Worm (Caenorhabditis elegans) whole organism, midembryonic: ENCODE measurements around the gene F54F2.7.

Source experiments
- T22C8.4 ChIP-seq: fragments of 200-800 bp; sonication (Bioruptor generic); IDR thresholded peaks from 2 replicates; pipeline ENCODE4 v1.3.6; 2022; ENCODE audit warnings: missing genetic modification characterization, missing compliant biosample characterization
- cog-1 ChIP-seq: sonication (generic microtip); optimal IDR thresholded peaks from 2 replicates; lab custom pipeline; 2016; ENCODE audit warnings: missing genetic modification characterization, missing compliant biosample characterization
- flt-1 ChIP-seq: fragments of 200-800 bp; sonication (Bioruptor generic); IDR thresholded peaks from 2 replicates; pipeline ENCODE4 v1.3.6; 2022; ENCODE audit warnings: missing genetic modification characterization, missing compliant biosample characterization
- klf-2 ChIP-seq: fragments of 200-800 bp; sonication (Bioruptor generic); conservative IDR thresholded peaks from 2 replicates; pipeline ENCODE4 v1.3.6; 2022; ENCODE audit warnings: missing genetic modification reagents, missing genetic modification characterization, missing compliant biosample characterization
- med-1 ChIP-seq: sonication (generic microtip); optimal IDR thresholded peaks from 2 replicates; lab custom pipeline; 2017; ENCODE audit warnings: missing genetic modification characterization, mild to moderate bottlenecking, missing compliant biosample characterization, antibody characterized with exemption, missing genetic modification reagents; ENCODE audit not compliant: insufficient read depth
- ref-1 ChIP-seq: fragments of 200-800 bp; sonication (Bioruptor generic); conservative IDR thresholded peaks from 2 replicates; pipeline ENCODE4 v1.3.6; 2022; ENCODE audit warnings: missing genetic modification reagents, missing genetic modification characterization, missing compliant biosample characterization
- tab-1 ChIP-seq: fragments of 200-800 bp; sonication (Bioruptor generic); IDR thresholded peaks from 2 replicates; pipeline ENCODE4 v1.3.6; 2022; ENCODE audit warnings: missing genetic modification characterization, missing compliant biosample characterization
- ztf-23 ChIP-seq: fragments of 200-800 bp; sonication (Bioruptor generic); IDR thresholded peaks from 2 replicates; pipeline ENCODE4 v1.3.6; 2022; ENCODE audit warnings: missing genetic modification reagents, missing genetic modification characterization, missing compliant biosample characterization
- ztf-29 ChIP-seq: fragments of 200-800 bp; sonication (Bioruptor generic); IDR thresholded peaks from 2 replicates; pipeline ENCODE4 v1.3.6; 2022; ENCODE audit warnings: missing genetic modification reagents, missing genetic modification characterization, missing compliant biosample characterization

Gene F54F2.7

ce11 chrIII:8772428-8773027 lies 34.6 kb downstream of the F54F2.7 start:
- TF ChIP-seq ztf-29 (GFP tag; lab: Robert Waterston, UW) (no peak), klf-2 (GFP tag; lab: Robert Waterston, UW) (no peak), tab-1 (GFP tag; lab: Robert Waterston, UW) (no peak), ztf-23 (GFP tag; lab: Robert Waterston, UW) (no peak), flt-1 (GFP tag; lab: Robert Waterston, UW) (no peak), med-1 (GFP tag; lab: Kevin White, UChicago) (no peak), ref-1 (GFP tag; lab: Robert Waterston, UW) (no peak), T22C8.4 (no peak), cog-1 (tag; lab: Kevin White, UChicago) (no peak)

DNA sequence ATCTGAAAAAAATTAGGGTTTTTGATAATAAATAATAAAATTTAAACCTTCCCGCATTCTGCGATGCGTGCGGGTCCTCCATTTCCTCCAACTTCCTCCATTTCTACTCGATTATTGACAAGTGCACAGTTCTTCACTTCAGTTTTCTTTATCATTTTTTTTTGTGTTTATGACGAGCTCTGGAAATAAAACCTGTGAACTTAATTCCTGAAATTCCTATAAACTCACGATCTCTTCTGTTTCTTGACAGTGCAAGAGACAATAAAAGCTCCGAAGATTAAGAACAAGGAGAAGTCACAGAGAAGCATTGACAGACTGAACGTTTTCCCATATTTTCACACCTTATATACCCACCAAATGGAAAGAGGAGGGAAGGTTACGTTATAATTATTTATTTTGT lies 35.3 kb downstream of the F54F2.7 start, which contains the start of gene K02D10.3:
TSS of gene K02D10.3 (minus strand) at position 101 of the 400 bp plus-strand sequence.
- no peak for TF ChIP-seq tab-1 (GFP tag; lab: Robert Waterston, UW)
- no peak for TF ChIP-seq flt-1 (GFP tag; lab: Robert Waterston, UW)
- TF ChIP-seq ztf-23 (GFP tag; lab: Robert Waterston, UW), result no peak
- no peak for TF ChIP-seq ref-1 (GFP tag; lab: Robert Waterston, UW)
- TF ChIP-seq med-1 (GFP tag; lab: Kevin White, UChicago), result no peak
- no peak for TF ChIP-seq ztf-29 (GFP tag; lab: Robert Waterston, UW)
- TF ChIP-seq T22C8.4, result no peak
- TF ChIP-seq cog-1 (tag; lab: Kevin White, UChicago), result no peak
- no peak for TF ChIP-seq klf-2 (GFP tag; lab: Robert Waterston, UW)

DNA sequence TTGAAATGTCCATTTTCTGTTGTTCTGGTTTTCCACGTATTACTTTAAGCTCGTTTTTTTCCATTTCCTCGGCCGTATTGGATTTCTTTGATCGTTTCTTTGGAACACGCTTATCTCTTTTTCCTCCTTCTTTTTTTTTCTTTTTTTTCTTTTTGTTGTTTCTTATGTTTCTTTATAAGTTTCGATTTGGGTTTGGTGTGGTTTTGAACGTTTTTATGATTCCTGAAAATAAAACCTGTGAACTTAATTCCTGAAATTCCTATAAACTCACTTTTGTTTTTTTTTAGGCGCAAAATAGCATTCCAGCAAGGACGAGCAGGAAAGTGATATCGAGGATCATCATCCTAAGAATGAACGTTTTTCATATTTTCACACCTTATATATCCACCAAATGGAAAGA lies 36.0 kb downstream of the F54F2.7 start, which contains the start of gene K02D10.2:
TSS of gene K02D10.2 (minus strand) at position 101 of the 400 bp plus-strand sequence.
- TF ChIP-seq ztf-29 (GFP tag; lab: Robert Waterston, UW), result no peak
- no peak for TF ChIP-seq tab-1 (GFP tag; lab: Robert Waterston, UW)
- no peak for TF ChIP-seq flt-1 (GFP tag; lab: Robert Waterston, UW)
- TF ChIP-seq ztf-23 (GFP tag; lab: Robert Waterston, UW), result no peak
- no peak for TF ChIP-seq med-1 (GFP tag; lab: Kevin White, UChicago)
- no peak for TF ChIP-seq T22C8.4
- TF ChIP-seq cog-1 (tag; lab: Kevin White, UChicago), result no peak
- no peak for TF ChIP-seq klf-2 (GFP tag; lab: Robert Waterston, UW)
- no peak for TF ChIP-seq ref-1 (GFP tag; lab: Robert Waterston, UW)

DNA sequence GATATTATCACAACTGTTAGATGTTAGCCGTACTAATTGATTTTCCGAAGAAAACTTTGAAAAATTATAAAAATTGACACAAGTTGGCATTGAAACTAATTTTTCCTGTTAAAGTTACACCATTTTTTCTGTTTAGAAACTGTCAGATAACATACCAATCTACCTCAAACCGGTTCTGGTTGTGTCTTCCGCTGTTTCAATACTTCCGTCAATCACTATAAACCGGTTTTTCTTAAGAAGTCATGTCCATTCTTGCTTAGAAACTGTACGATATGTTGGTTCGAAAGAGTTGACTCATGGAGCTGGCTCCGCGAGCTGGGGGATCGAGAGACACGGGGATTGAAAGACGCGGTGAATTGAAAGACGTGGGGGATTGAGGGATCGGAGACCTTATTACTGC lies 36.9 kb downstream of the F54F2.7 start:
- no peak for TF ChIP-seq ref-1 (GFP tag; lab: Robert Waterston, UW)
- TF ChIP-seq cog-1 (tag; lab: Kevin White, UChicago), result no peak

ce11 chrIII:8769253-8769652 lies 37.9 kb downstream of the F54F2.7 start, which contains the start of gene K02D10.1:
TSS of gene K02D10.1 (plus strand) at chrIII:8769536.
- no peak for TF ChIP-seq ztf-29 (GFP tag; lab: Robert Waterston, UW)
- peak; percentile 50; the same call in 1 of the 2 replicates for TF ChIP-seq T22C8.4

DNA sequence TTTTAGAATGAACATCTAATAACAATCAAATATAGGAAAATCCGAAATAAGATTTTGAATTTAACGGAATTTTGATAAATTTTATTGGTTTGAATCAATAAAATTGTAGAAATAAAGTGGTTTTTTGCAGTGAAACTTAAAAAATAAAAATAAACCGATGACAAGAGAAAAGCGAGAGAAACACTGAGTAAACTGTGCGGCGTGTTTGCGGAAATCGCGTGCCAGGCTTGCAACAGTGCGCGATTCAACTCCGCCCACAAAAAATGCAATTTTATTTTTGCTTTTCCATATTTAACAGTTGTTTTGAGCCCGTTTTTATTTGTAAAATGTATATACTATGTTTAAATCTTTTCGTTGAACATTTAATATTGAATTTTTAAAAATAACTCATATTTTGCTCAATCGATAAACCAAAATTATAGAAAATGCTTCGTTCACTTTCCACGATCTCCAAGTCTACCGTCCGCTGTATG lies 39.2 kb downstream of the F54F2.7 start, which contains the start of gene mtss-1:
TSS of gene mtss-1 (plus strand) at position 423 of the 473 bp plus-strand sequence.
- no peak for TF ChIP-seq ref-1 (GFP tag; lab: Robert Waterston, UW)
- TF ChIP-seq T22C8.4, result peak; percentile 71
- peak; percentile 75 for TF ChIP-seq ztf-29 (GFP tag; lab: Robert Waterston, UW)
- peak; percentile 94 for TF ChIP-seq med-1 (GFP tag; lab: Kevin White, UChicago)
- TF ChIP-seq flt-1 (GFP tag; lab: Robert Waterston, UW), result peak; percentile 90
- TF ChIP-seq klf-2 (GFP tag; lab: Robert Waterston, UW), result peak; percentile 76
- peak; percentile 88 for TF ChIP-seq ztf-23 (GFP tag; lab: Robert Waterston, UW)
- peak; percentile 87 for TF ChIP-seq tab-1 (GFP tag; lab: Robert Waterston, UW)
- TF ChIP-seq cog-1 (tag; lab: Kevin White, UChicago), result peak; percentile 71

DNA sequence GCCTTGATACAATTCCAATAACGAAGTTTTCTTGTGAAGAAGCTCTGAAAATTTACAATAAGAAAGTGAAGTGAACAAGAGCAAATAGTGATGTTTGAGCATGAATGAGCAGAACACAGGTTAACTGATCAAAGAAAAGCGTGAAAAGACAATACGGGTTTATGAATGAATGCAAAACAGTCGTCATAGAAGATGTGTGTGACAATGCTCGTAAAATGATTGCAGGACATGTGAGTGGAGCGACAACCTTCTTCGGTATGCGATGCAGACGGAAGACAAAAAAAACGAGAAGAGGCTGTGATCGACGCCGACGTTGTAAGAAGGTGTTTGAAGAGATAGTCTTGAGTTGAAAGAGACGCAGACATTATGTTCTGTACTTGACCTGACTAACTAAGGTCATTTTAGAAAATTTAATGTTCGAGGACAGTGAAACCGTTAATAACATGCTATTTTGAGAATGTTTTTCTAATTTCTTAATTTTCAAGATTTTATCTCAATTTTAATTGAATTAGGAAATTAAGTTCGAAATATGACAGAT lies 39.8 kb downstream of the F54F2.7 start, which contains the start of gene mig-22:
TSS of gene mig-22 (minus strand) at position 51 of the 538 bp plus-strand sequence.
- no peak for TF ChIP-seq ref-1 (GFP tag; lab: Robert Waterston, UW)
- no peak for TF ChIP-seq cog-1 (tag; lab: Kevin White, UChicago)
- no peak for TF ChIP-seq med-1 (GFP tag; lab: Kevin White, UChicago)
- no peak for TF ChIP-seq T22C8.4
- no peak for TF ChIP-seq tab-1 (GFP tag; lab: Robert Waterston, UW)
- no peak for TF ChIP-seq flt-1 (GFP tag; lab: Robert Waterston, UW)
- no peak for TF ChIP-seq klf-2 (GFP tag; lab: Robert Waterston, UW)
- TF ChIP-seq ztf-23 (GFP tag; lab: Robert Waterston, UW), result no peak

ce11 chrIII:8766467-8766866 lies 40.7 kb downstream of the F54F2.7 start:
- TF ChIP-seq ref-1 (GFP tag; lab: Robert Waterston, UW), result no peak
- no peak for TF ChIP-seq klf-2 (GFP tag; lab: Robert Waterston, UW)
- TF ChIP-seq ztf-23 (GFP tag; lab: Robert Waterston, UW), result no peak
- TF ChIP-seq med-1 (GFP tag; lab: Kevin White, UChicago), result no peak
- TF ChIP-seq T22C8.4, result no peak
- no peak for TF ChIP-seq ztf-29 (GFP tag; lab: Robert Waterston, UW)
- TF ChIP-seq flt-1 (GFP tag; lab: Robert Waterston, UW), result no peak
- TF ChIP-seq cog-1 (tag; lab: Kevin White, UChicago), result no peak
- no peak for TF ChIP-seq tab-1 (GFP tag; lab: Robert Waterston, UW)

DNA sequence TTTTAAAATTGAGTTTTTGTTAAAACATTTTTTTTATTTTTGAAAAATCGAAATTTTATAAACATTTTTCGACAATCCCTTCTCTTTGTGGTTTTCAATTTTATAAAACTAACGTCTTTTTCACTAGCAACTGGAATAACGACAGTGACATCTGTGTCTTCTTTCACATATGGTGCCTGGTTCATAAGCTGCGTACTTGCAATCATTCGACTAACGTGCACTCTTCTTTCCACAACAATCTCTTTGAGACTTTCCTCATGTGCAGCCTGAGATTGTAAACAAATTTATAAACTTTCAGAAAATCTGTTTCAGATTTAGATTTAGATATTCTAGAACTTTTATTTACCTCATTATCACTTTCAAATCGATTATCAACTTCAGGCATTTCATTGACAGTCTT lies 42.1 kb downstream of the F54F2.7 start:
- TF ChIP-seq klf-2 (GFP tag; lab: Robert Waterston, UW) (no peak), med-1 (GFP tag; lab: Kevin White, UChicago) (no peak), ztf-29 (GFP tag; lab: Robert Waterston, UW) (no peak), ztf-23 (GFP tag; lab: Robert Waterston, UW) (no peak), T22C8.4 (no peak), tab-1 (GFP tag; lab: Robert Waterston, UW) (no peak), ref-1 (GFP tag; lab: Robert Waterston, UW) (no peak)
